Fruit fly (Drosophila melanogaster) whole organism, embryonic: ENCODE data around the gene Spn28B.
A peak's percentile ranks its signal among the peaks of the same experiment; 100 is the strongest.

Experiments
- Atf-2 ChIP-seq: fragments of 200-800 bp; sonication (Bioruptor generic); optimal IDR thresholded peaks from 2 replicates; lab custom pipeline; 2016; ENCODE audit warnings: missing biosample characterization, missing genetic modification characterization
- CG10209 ChIP-seq: fragments of 200-800 bp; sonication (Bioruptor generic); optimal IDR thresholded peaks from 3 replicates; lab custom pipeline; 2017; ENCODE audit warnings: missing biosample characterization, mild to moderate bottlenecking, missing genetic modification characterization, missing genetic modification reagents
- CG10979 ChIP-seq: fragments of 200-800 bp; sonication (Bioruptor generic); optimal IDR thresholded peaks from 2 replicates; lab custom pipeline; 2018; ENCODE audit warnings: missing biosample characterization, mild to moderate bottlenecking, missing genetic modification characterization, moderate library complexity
- CG11247 ChIP-seq: fragments of 200-800 bp; sonication (Bioruptor generic); IDR thresholded peaks from 2 replicates; pipeline ENCODE4 v1.3.6; 2022; ENCODE audit warnings: missing biosample characterization, missing genetic modification characterization
- CG11504 ChIP-seq: fragments of 200-800 bp; sonication (Bioruptor generic); optimal IDR thresholded peaks from 3 replicates; lab custom pipeline; 2019; ENCODE audit warnings: missing biosample characterization, mild to moderate bottlenecking, missing genetic modification characterization, moderate library complexity
- CG12391 ChIP-seq: fragments of 200-800 bp; sonication (Bioruptor generic); optimal IDR thresholded peaks from 3 replicates; lab custom pipeline; 2018; ENCODE audit warnings: missing biosample characterization, mild to moderate bottlenecking, missing genetic modification characterization, moderate library complexity
- CG12659 ChIP-seq: fragments of 200-800 bp; sonication (Bioruptor generic); optimal IDR thresholded peaks from 3 replicates; lab custom pipeline; 2017; ENCODE audit warnings: mild to moderate bottlenecking, missing biosample characterization, missing genetic modification reagents, missing genetic modification characterization
- CG13424 ChIP-seq: fragments of 200-800 bp; sonication (Bioruptor generic); optimal IDR thresholded peaks from 2 replicates; lab custom pipeline; 2019; ENCODE audit warnings: missing biosample characterization, mild to moderate bottlenecking, missing genetic modification characterization, moderate library complexity
- CG13624 ChIP-seq: fragments of 200-800 bp; sonication (Bioruptor generic); optimal IDR thresholded peaks from 2 replicates; lab custom pipeline; 2016; ENCODE audit warnings: missing biosample characterization, missing genetic modification characterization
- CG1529 ChIP-seq: fragments of 200-800 bp; sonication (Bioruptor generic); optimal IDR thresholded peaks from 3 replicates; lab custom pipeline; 2018; ENCODE audit warnings: missing biosample characterization, missing genetic modification characterization
- CG15601 ChIP-seq: fragments of 200-800 bp; sonication (Bioruptor generic); optimal IDR thresholded peaks from 3 replicates; lab custom pipeline; 2019; ENCODE audit warnings: missing biosample characterization, mild to moderate bottlenecking, missing genetic modification characterization, moderate library complexity
- CG18262 ChIP-seq: fragments of 200-800 bp; optimal IDR thresholded peaks from 3 replicates; lab custom pipeline; 2019; ENCODE audit warnings: missing biosample characterization, mild to moderate bottlenecking, missing genetic modification characterization, moderate library complexity
- CG18476 ChIP-seq: fragments of 200-800 bp; sonication (Bioruptor generic); optimal IDR thresholded peaks from 2 replicates; lab custom pipeline; 2016; ENCODE audit warnings: missing biosample characterization, mild to moderate bottlenecking, missing genetic modification characterization
- CG2712 ChIP-seq: fragments of 200-800 bp; optimal IDR thresholded peaks from 3 replicates; lab custom pipeline; 2019; ENCODE audit warnings: missing biosample characterization, mild to moderate bottlenecking, missing genetic modification characterization, moderate library complexity
- CG30403 ChIP-seq: fragments of 200-800 bp; sonication (Bioruptor generic); optimal IDR thresholded peaks from 3 replicates; lab custom pipeline; 2016; ENCODE audit warnings: missing biosample characterization, missing genetic modification characterization
- CG31441 ChIP-seq: fragments of 200-800 bp; sonication (Bioruptor generic); IDR thresholded peaks from 2 replicates; pipeline ENCODE4 v1.3.6; 2022; ENCODE audit warnings: missing biosample characterization, missing genetic modification characterization
- CG3407 ChIP-seq: fragments of 200-800 bp; sonication (Bioruptor generic); optimal IDR thresholded peaks from 2 replicates; lab custom pipeline; 2018; ENCODE audit warnings: missing biosample characterization, mild to moderate bottlenecking, missing genetic modification characterization
- CG6254 ChIP-seq: fragments of 200-800 bp; sonication (Bioruptor generic); optimal IDR thresholded peaks from 3 replicates; lab custom pipeline; 2017; ENCODE audit warnings: mild to moderate bottlenecking, missing biosample characterization, missing genetic modification reagents, missing genetic modification characterization
- CG6791 ChIP-seq: fragments of 200-800 bp; sonication (Bioruptor generic); IDR thresholded peaks from 3 replicates; pipeline ENCODE4 v1.3.6; 2022; ENCODE audit warnings: missing biosample characterization, missing genetic modification characterization; ENCODE audit not compliant: partially characterized antibody
- HLH4C ChIP-seq: fragments of 200-800 bp; sonication (Bioruptor generic); IDR thresholded peaks from 3 replicates; pipeline ENCODE4 v1.3.6; 2022; ENCODE audit warnings: missing biosample characterization, missing genetic modification characterization; ENCODE audit not compliant: partially characterized antibody
- Hr51 ChIP-seq, 2 experiments: fragments of 200-800 bp; sonication (Bioruptor generic); optimal IDR thresholded peaks; 2 replicates in 1 of 2; 3 replicates in 1 of 2; lab custom pipeline; 2016 to 2018; ENCODE audit warnings: missing biosample characterization in 2 of 2, missing genetic modification characterization in 2 of 2, mild to moderate bottlenecking in 1 of 2, moderate library complexity in 1 of 2
- Lhr ChIP-seq: fragments of 200-800 bp; sonication (Bioruptor generic); optimal IDR thresholded peaks from 3 replicates; lab custom pipeline; 2017; ENCODE audit warnings: mild to moderate bottlenecking, missing biosample characterization, missing genetic modification reagents, missing genetic modification characterization
- NfI ChIP-seq: fragments of 200-800 bp; sonication (Bioruptor generic); optimal IDR thresholded peaks from 3 replicates; lab custom pipeline; 2018; ENCODE audit warnings: missing biosample characterization, mild to moderate bottlenecking, missing genetic modification characterization, moderate library complexity
- PHDP ChIP-seq: fragments of 200-800 bp; sonication (Bioruptor generic); optimal IDR thresholded peaks from 3 replicates; lab custom pipeline; 2018; ENCODE audit warnings: missing biosample characterization, mild to moderate bottlenecking, missing genetic modification characterization, moderate library complexity
- Sox102F ChIP-seq: fragments of 200-800 bp; sonication (Bioruptor generic); optimal IDR thresholded peaks from 2 replicates; lab custom pipeline; 2018; ENCODE audit warnings: missing biosample characterization, mild to moderate bottlenecking, missing genetic modification characterization, moderate library complexity
- Ssrp ChIP-seq: fragments of 200-800 bp; sonication (Bioruptor generic); optimal IDR thresholded peaks from 2 replicates; lab custom pipeline; 2018; ENCODE audit warnings: missing biosample characterization, mild to moderate bottlenecking, missing genetic modification characterization, moderate library complexity
- Xbp1 ChIP-seq: fragments of 200-800 bp; sonication (Bioruptor generic); optimal IDR thresholded peaks from 3 replicates; lab custom pipeline; 2016; ENCODE audit warnings: missing biosample characterization, mild to moderate bottlenecking, missing genetic modification characterization
- ash1 ChIP-seq: fragments of 200-800 bp; sonication (Bioruptor generic); optimal IDR thresholded peaks from 2 replicates; lab custom pipeline; 2018; ENCODE audit warnings: missing biosample characterization, mild to moderate bottlenecking, missing genetic modification characterization
- cato ChIP-seq: fragments of 200-800 bp; sonication (Bioruptor generic); optimal IDR thresholded peaks from 2 replicates; lab custom pipeline; 2016; ENCODE audit warnings: missing biosample characterization, missing genetic modification characterization, borderline replicate concordance
- ci ChIP-seq: fragments of 200-800 bp; sonication (Bioruptor generic); IDR thresholded peaks from 3 replicates; pipeline ENCODE4 v1.3.6; 2022; ENCODE audit warnings: missing biosample characterization, missing genetic modification characterization
- danr ChIP-seq: fragments of 200-800 bp; sonication (Bioruptor generic); IDR thresholded peaks from 2 replicates; pipeline ENCODE4 v1.3.6; 2022; ENCODE audit warnings: missing biosample characterization, missing genetic modification characterization
- dimm ChIP-seq: fragments of 200-800 bp; sonication (Bioruptor generic); IDR thresholded peaks from 2 replicates; pipeline ENCODE4 v1.3.6; 2022; ENCODE audit warnings: missing biosample characterization, missing genetic modification characterization
- esg ChIP-seq: fragments of 200-800 bp; sonication (Bioruptor generic); conservative IDR thresholded peaks from 2 replicates; pipeline ENCODE4 v1.3.6; 2022; ENCODE audit warnings: missing biosample characterization, missing genetic modification characterization
- ewg ChIP-seq: fragments of 200-800 bp; sonication (Bioruptor generic); optimal IDR thresholded peaks from 3 replicates; lab custom pipeline; 2017; ENCODE audit warnings: mild to moderate bottlenecking, missing biosample characterization, missing genetic modification reagents, missing genetic modification characterization
- fd96Cb ChIP-seq: fragments of 200-800 bp; sonication (Bioruptor generic); optimal IDR thresholded peaks from 2 replicates; lab custom pipeline; 2018; ENCODE audit warnings: missing biosample characterization, mild to moderate bottlenecking, missing genetic modification characterization, moderate library complexity
- gcm2 ChIP-seq: fragments of 200-800 bp; sonication (Bioruptor generic); optimal IDR thresholded peaks from 2 replicates; lab custom pipeline; 2016; ENCODE audit warnings: missing biosample characterization, missing genetic modification characterization
- grau ChIP-seq: fragments of 200-800 bp; optimal IDR thresholded peaks from 3 replicates; lab custom pipeline; 2019; ENCODE audit warnings: missing biosample characterization, mild to moderate bottlenecking, missing genetic modification characterization, moderate library complexity
- gsb-n ChIP-seq: fragments of 200-800 bp; sonication (Bioruptor generic); optimal IDR thresholded peaks from 3 replicates; lab custom pipeline; 2018; ENCODE audit warnings: missing biosample characterization, mild to moderate bottlenecking, missing genetic modification characterization
- hkb ChIP-seq, 2 experiments: fragments of 200-800 bp in 1 of 2; fragments of >200 bp in 1 of 2; sonication (Bioruptor generic) in 1 of 2; IDR thresholded peaks in 1 of 2; optimal IDR thresholded peaks in 1 of 2; 2 replicates each; pipeline versions ENCODE4 v1.3.6 to Lab custom; 2017 to 2022; ENCODE audit warnings: missing biosample characterization in 1 of 2, missing genetic modification characterization in 1 of 2
- ken ChIP-seq: fragments of 200-800 bp; sonication (Bioruptor generic); IDR thresholded peaks from 3 replicates; pipeline ENCODE4 v1.3.6; 2022; ENCODE audit warnings: missing biosample characterization, missing genetic modification characterization
- lola ChIP-seq, 3 experiments: fragments of >200 bp in 2 of 3; fragments of 200-800 bp in 1 of 3; sonication (Bioruptor generic) in 1 of 3; optimal IDR thresholded peaks; 2 replicates each; lab custom pipeline; 2017 to 2019; ENCODE audit warnings: missing biosample characterization in 3 of 3, missing genetic modification characterization in 3 of 3, mild to moderate bottlenecking in 1 of 3, moderate library complexity in 1 of 3
- nom ChIP-seq: fragments of 200-800 bp; sonication (Bioruptor generic); optimal IDR thresholded peaks from 2 replicates; lab custom pipeline; 2017; ENCODE audit warnings: missing biosample characterization, missing genetic modification characterization, mild to moderate bottlenecking, moderate library complexity, missing genetic modification reagents
- otp ChIP-seq: fragments of 200-800 bp; sonication (Bioruptor generic); IDR thresholded peaks from 3 replicates; pipeline ENCODE4, ENCODE4 v1.3.6; 2022; ENCODE audit warnings: missing biosample characterization, missing genetic modification characterization
- phol ChIP-seq: fragments of 200-800 bp; sonication (Bioruptor generic); optimal IDR thresholded peaks from 3 replicates; lab custom pipeline; 2018; ENCODE audit warnings: missing biosample characterization, mild to moderate bottlenecking, missing genetic modification characterization, moderate library complexity
- ranshi ChIP-seq: fragments of 200-800 bp; sonication (Bioruptor generic); IDR thresholded peaks from 2 replicates; pipeline ENCODE4 v1.3.6; 2022; ENCODE audit warnings: missing biosample characterization, missing genetic modification characterization
- sens ChIP-seq: fragments of 200-800 bp; sonication (Bioruptor generic); peaks from one replicate; lab custom pipeline; 2016; ENCODE audit warnings: missing biosample characterization, missing genetic modification characterization
- sima ChIP-seq: fragments of 200-800 bp; sonication (Bioruptor generic); optimal IDR thresholded peaks from 2 replicates; lab custom pipeline; 2016; ENCODE audit warnings: missing biosample characterization, missing genetic modification characterization
- tin ChIP-seq: fragments of 200-800 bp; sonication (Bioruptor generic); optimal IDR thresholded peaks from 3 replicates; lab custom pipeline; 2016; ENCODE audit warnings: missing biosample characterization, missing genetic modification characterization
- vfl ChIP-seq: fragments of 200-800 bp; sonication (Bioruptor generic); optimal IDR thresholded peaks from 2 replicates; lab custom pipeline; 2016; ENCODE audit warnings: missing biosample characterization, missing genetic modification characterization

Gene Spn28B

dm6 chr2L:7566627-7567026 lies 15.1 kb upstream of the Spn28B start (continued):
- peak; percentile 30 for TF ChIP-seq CG3407
- peak; percentile 64 for TF ChIP-seq CG18262
- peak; percentile 50 for TF ChIP-seq CG6254 (GFP tag; lab: Kevin White, UChicago)
- TF ChIP-seq CG13424 (tag; lab: Kevin White, UChicago), result peak; percentile 33
- no peak for TF ChIP-seq vfl (GFP tag; lab: Kevin White, UChicago)
- TF ChIP-seq Ssrp (tag; lab: Kevin White, UChicago), result peak; percentile 52
- TF ChIP-seq gsb-n (tag; lab: Kevin White, UChicago), result peak; percentile 50
- peak; percentile 55 for TF ChIP-seq CG15601 (tag; lab: Kevin White, UChicago)
- TF ChIP-seq CG10979 (tag; lab: Kevin White, UChicago), result peak; percentile 62
- peak; percentile 42 for TF ChIP-seq grau (tag; lab: Kevin White, UChicago)
- TF ChIP-seq CG1529, result peak; percentile 26
- peak; percentile 20 for TF ChIP-seq CG12659 (GFP tag; lab: Kevin White, UChicago)
- no peak for TF ChIP-seq hkb (optimal IDR thresholded peaks at IDR 0.05; lab: Kevin White, UChicago)
- TF ChIP-seq hkb (GFP tag; IDR thresholded peaks at IDR 0.05; lab: Robert Waterston, UW), result 0 out of 2 replicates have a peak, but pooled peaks have one; percentile 29
- peak; percentile 52 for TF ChIP-seq PHDP (tag; lab: Kevin White, UChicago)
- no peak for TF ChIP-seq dimm (GFP tag; lab: Robert Waterston, UW)
- TF ChIP-seq ash1, result no peak
- TF ChIP-seq nom (GFP tag; lab: Kevin White, UChicago), result no peak
- TF ChIP-seq ci (GFP tag; lab: Robert Waterston, UW), result 0 out of 3 replicates have a peak, but pooled peaks have one; percentile 38
- no peak for TF ChIP-seq CG6791 (GFP tag; lab: Robert Waterston, UW)
- no peak for TF ChIP-seq gcm2
- peak; percentile 54 for TF ChIP-seq phol (tag; lab: Kevin White, UChicago)
- TF ChIP-seq CG31441 (GFP tag; lab: Robert Waterston, UW), result peak; percentile 45
- TF ChIP-seq CG30403 (GFP tag; lab: Kevin White, UChicago), result peak; percentile 39
- no peak for TF ChIP-seq CG13624 (GFP tag; lab: Kevin White, UChicago)
- 0 out of 3 replicates have a peak, but pooled peaks have one; percentile 46 for TF ChIP-seq otp (GFP tag; lab: Robert Waterston, UW)
- no peak for TF ChIP-seq esg (GFP tag; lab: Robert Waterston, UW)
- peak; percentile 52 for TF ChIP-seq CG11504 (tag; lab: Kevin White, UChicago)
- TF ChIP-seq sens (GFP tag; lab: Kevin White, UChicago), result peak; percentile 70
- no peak for TF ChIP-seq CG11247 (GFP tag; lab: Robert Waterston, UW)
- TF ChIP-seq ken (GFP tag; lab: Robert Waterston, UW), result peak; percentile 60; the same call in 1 of the 3 replicates
- TF ChIP-seq ewg (GFP tag; lab: Kevin White, UChicago), result peak; percentile 37
- TF ChIP-seq Atf-2 (GFP tag; lab: Kevin White, UChicago), result no peak
- TF ChIP-seq fd96Cb (tag; lab: Kevin White, UChicago), result peak; percentile 25
- no peak for TF ChIP-seq Lhr (GFP tag; lab: Kevin White, UChicago)
- peak; percentile 20 for TF ChIP-seq Xbp1 (GFP tag; lab: Kevin White, UChicago)
- no peak for TF ChIP-seq HLH4C (GFP tag; lab: Robert Waterston, UW)
- peak; percentile 25 for TF ChIP-seq tin (GFP tag; lab: Kevin White, UChicago)
- no peak for TF ChIP-seq ranshi
- TF ChIP-seq NfI (GFP tag; lab: Kevin White, UChicago), result no peak
- no peak for TF ChIP-seq sima (GFP tag; lab: Kevin White, UChicago)
- TF ChIP-seq Sox102F (GFP tag; lab: Kevin White, UChicago), result peak; percentile 77
- TF ChIP-seq CG18476 (GFP tag; lab: Kevin White, UChicago), result peak; percentile 21
- peak; percentile 55 for TF ChIP-seq CG12391
- TF ChIP-seq Hr51 (GFP tag; optimal IDR thresholded peaks at IDR 0.05; lab: Kevin White, UChicago), result peak in 1 of 2 experiments; percentile 55
- TF ChIP-seq CG10209 (GFP tag; lab: Kevin White, UChicago), result peak; percentile 25
- no peak for TF ChIP-seq cato (GFP tag; lab: Kevin White, UChicago)
- no peak for TF ChIP-seq danr (GFP tag; lab: Robert Waterston, UW)
- TF ChIP-seq CG2712 (tag; lab: Kevin White, UChicago), result peak; percentile 66
- peak in 1 of 3 experiments; percentile 35 for TF ChIP-seq lola (GFP tag; optimal IDR thresholded peaks at IDR 0.05; lab: Kevin White, UChicago)
